Worm (Caenorhabditis elegans) whole organism, L3 larva: ENCODE measurements around the gene K08H2.7.

Source experiments
- aly-2 ChIP-seq: fragments of 150-350 bp; optimal IDR thresholded peaks from 2 replicates; lab custom pipeline; 2014; ENCODE audit warnings: missing biosample characterization, missing genetic modification characterization
- jun-1 ChIP-seq: fragments of 150-350 bp; optimal IDR thresholded peaks from 2 replicates; lab custom pipeline; 2014; ENCODE audit warnings: missing biosample characterization, missing genetic modification reagents, missing genetic modification characterization
- nhr-23 ChIP-seq: fragments of 150-350 bp; optimal IDR thresholded peaks from 2 replicates; lab custom pipeline; 2014; ENCODE audit warnings: missing biosample characterization, missing genetic modification reagents, missing genetic modification characterization
- sea-2 ChIP-seq: fragments of 150-350 bp; sonication (generic microtip); optimal IDR thresholded peaks from 4 replicates; lab custom pipeline; 2014; ENCODE audit warnings: missing biosample characterization, missing genetic modification reagents, missing genetic modification characterization
- skn-1 ChIP-seq: fragments of 150-350 bp; optimal IDR thresholded peaks from 2 replicates; lab custom pipeline; 2014; ENCODE audit warnings: missing biosample characterization, missing genetic modification characterization
- unc-39 ChIP-seq: sonication (generic microtip); optimal IDR thresholded peaks from 4 replicates; lab custom pipeline; 2017; ENCODE audit warnings: missing biosample characterization, missing genetic modification characterization
- ztf-11 ChIP-seq: fragments of 150-350 bp; optimal IDR thresholded peaks from 2 replicates; lab custom pipeline; 2014; ENCODE audit warnings: missing biosample characterization, missing genetic modification characterization

DNA sequence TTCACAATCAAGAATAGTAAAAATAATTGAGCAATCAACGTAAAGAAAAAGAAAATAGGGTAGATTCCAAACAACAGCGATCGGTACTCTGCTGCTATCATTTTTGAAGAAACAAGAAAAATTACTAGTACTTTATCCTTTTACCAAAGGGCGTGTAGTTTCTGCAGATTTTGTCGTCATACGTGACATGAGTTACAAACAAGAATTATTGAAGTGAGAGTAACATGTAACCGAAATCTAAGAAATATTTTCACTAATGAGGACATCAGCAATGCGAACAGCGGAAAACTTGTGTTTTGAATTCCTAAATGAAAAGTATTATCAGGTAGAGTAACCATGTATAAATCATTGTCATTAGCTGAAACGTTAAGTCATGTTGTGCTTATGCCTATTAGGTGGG is 46.4 kb upstream of the K08H2.7 start, which contains the start of gene srd-36:
- no peak for TF ChIP-seq unc-39 (tag; lab: Kevin White, UChicago)
- no peak for TF ChIP-seq jun-1
- TF ChIP-seq sea-2 (GFP tag; lab: Kevin White, UChicago): no peak
- TF ChIP-seq skn-1 (tag; lab: Kevin White, UChicago): no peak
- no peak for TF ChIP-seq aly-2 (tag; lab: Kevin White, UChicago)
- no peak for TF ChIP-seq nhr-23
- no peak for TF ChIP-seq ztf-11 (tag; lab: Kevin White, UChicago)
